Fruit fly (Drosophila melanogaster) whole organism, prepupa: ENCODE results near the gene pck.

Experiments used
- Blimp-1 ChIP-seq: fragments of 200-800 bp; sonication (Bioruptor generic); optimal IDR thresholded peaks from 3 replicates; lab custom pipeline; 2017; ENCODE audit warnings: missing biosample characterization, missing genetic modification characterization, mild to moderate bottlenecking, moderate library complexity, missing genetic modification reagents
- CG10631 ChIP-seq: fragments of 200-800 bp; sonication (Bioruptor generic); optimal IDR thresholded peaks from 2 replicates; lab custom pipeline; 2016; ENCODE audit warnings: missing biosample characterization, missing genetic modification characterization
- CG10669 ChIP-seq: fragments of 200-800 bp; sonication (Bioruptor generic); optimal IDR thresholded peaks from 3 replicates; lab custom pipeline; 2018; ENCODE audit warnings: missing biosample characterization, mild to moderate bottlenecking, missing genetic modification characterization, moderate library complexity
- CG11294 ChIP-seq: fragments of 200-800 bp; sonication (Bioruptor generic); IDR thresholded peaks from 2 replicates; pipeline ENCODE4 v1.3.6; 2022; ENCODE audit warnings: missing biosample characterization, missing genetic modification characterization
- CG11762 ChIP-seq: fragments of 200-800 bp; sonication (Bioruptor generic); optimal IDR thresholded peaks from 3 replicates; lab custom pipeline; 2016; ENCODE audit warnings: missing biosample characterization, missing genetic modification characterization; ENCODE audit not compliant: insufficient read depth
- CG11902 ChIP-seq: fragments of 200-800 bp; sonication (Bioruptor generic); optimal IDR thresholded peaks from 3 replicates; lab custom pipeline; 2016; ENCODE audit warnings: missing biosample characterization, missing genetic modification characterization
- CG1621 ChIP-seq: fragments of 200-800 bp; sonication (Bioruptor generic); optimal IDR thresholded peaks from 3 replicates; lab custom pipeline; 2018; ENCODE audit warnings: missing biosample characterization, mild to moderate bottlenecking, missing genetic modification characterization
- CG16779 ChIP-seq: fragments of 200-800 bp; sonication (Bioruptor generic); optimal IDR thresholded peaks from 3 replicates; lab custom pipeline; 2017; ENCODE audit warnings: missing biosample characterization, mild to moderate bottlenecking, missing genetic modification characterization
- CG3032 ChIP-seq: fragments of 200-800 bp; optimal IDR thresholded peaks from 2 replicates; lab custom pipeline; 2019; ENCODE audit warnings: missing biosample characterization, mild to moderate bottlenecking, missing genetic modification characterization, moderate library complexity
- CG32006 ChIP-seq: fragments of 200-800 bp; sonication (Bioruptor generic); optimal IDR thresholded peaks from 3 replicates; lab custom pipeline; 2017; ENCODE audit warnings: missing biosample characterization, mild to moderate bottlenecking, missing genetic modification characterization
- CG34406 ChIP-seq: fragments of 200-800 bp; sonication (Bioruptor generic); optimal IDR thresholded peaks from 3 replicates; lab custom pipeline; 2016; ENCODE audit warnings: missing biosample characterization, missing genetic modification characterization
- CG3919 ChIP-seq: fragments of 200-800 bp; sonication (Bioruptor generic); optimal IDR thresholded peaks from 3 replicates; lab custom pipeline; 2016; ENCODE audit warnings: missing biosample characterization, missing genetic modification characterization
- CG4318 ChIP-seq: fragments of 200-800 bp; sonication (Bioruptor generic); optimal IDR thresholded peaks from 3 replicates; lab custom pipeline; 2017; ENCODE audit warnings: missing biosample characterization, mild to moderate bottlenecking, missing genetic modification characterization
- CG6792 ChIP-seq: fragments of 200-800 bp; sonication (Bioruptor generic); optimal IDR thresholded peaks from 3 replicates; lab custom pipeline; 2016; ENCODE audit warnings: missing biosample characterization, missing genetic modification characterization
- CG6808 ChIP-seq: fragments of 200-800 bp; sonication (Bioruptor generic); optimal IDR thresholded peaks from 3 replicates; lab custom pipeline; 2017; ENCODE audit warnings: missing biosample characterization, missing genetic modification characterization, mild to moderate bottlenecking, moderate library complexity, missing genetic modification reagents
- CG6854 ChIP-seq: fragments of 200-800 bp; sonication (Bioruptor generic); optimal IDR thresholded peaks from 2 replicates; lab custom pipeline; 2017; ENCODE audit warnings: missing biosample characterization, mild to moderate bottlenecking, missing genetic modification characterization
- CG7368 ChIP-seq: fragments of 200-800 bp; sonication (Bioruptor generic); optimal IDR thresholded peaks from 3 replicates; lab custom pipeline; 2016; ENCODE audit warnings: missing biosample characterization, missing genetic modification characterization
- CG8119 ChIP-seq: fragments of 200-800 bp; sonication (Bioruptor generic); IDR thresholded peaks from 3 replicates; pipeline ENCODE4 v1.3.6; 2022; ENCODE audit warnings: missing biosample characterization, missing genetic modification characterization
- CG8319 ChIP-seq: fragments of 200-800 bp; sonication (Bioruptor generic); optimal IDR thresholded peaks from 3 replicates; lab custom pipeline; 2016; ENCODE audit warnings: missing biosample characterization, missing genetic modification characterization
- CG8632 ChIP-seq: fragments of 200-800 bp; sonication (Bioruptor generic); optimal IDR thresholded peaks from 3 replicates; lab custom pipeline; 2016; ENCODE audit warnings: missing biosample characterization, missing genetic modification characterization
- CG9139 ChIP-seq: fragments of 200-800 bp; sonication (Bioruptor generic); optimal IDR thresholded peaks from 3 replicates; lab custom pipeline; 2017; ENCODE audit warnings: missing biosample characterization, mild to moderate bottlenecking, missing genetic modification characterization
- Eip75B ChIP-seq: fragments of 200-800 bp; sonication (Bioruptor generic); optimal IDR thresholded peaks from 3 replicates; lab custom pipeline; 2016; ENCODE audit warnings: missing biosample characterization, missing genetic modification characterization
- Eip78C ChIP-seq: fragments of 200-800 bp; sonication (Bioruptor generic); peaks from one replicate; lab custom pipeline; 2016; ENCODE audit warnings: missing biosample characterization, missing genetic modification characterization
- Eip93F ChIP-seq: fragments of 200-800 bp; sonication (Bioruptor generic); optimal IDR thresholded peaks from 2 replicates; lab custom pipeline; 2016; ENCODE audit warnings: missing biosample characterization, mild to moderate bottlenecking, missing genetic modification characterization
- Ets96B ChIP-seq: fragments of 200-800 bp; optimal IDR thresholded peaks from 2 replicates; lab custom pipeline; 2019; ENCODE audit warnings: missing biosample characterization, mild to moderate bottlenecking, missing genetic modification characterization, moderate library complexity
- Hr39 ChIP-seq: fragments of 200-800 bp; sonication (Bioruptor generic); optimal IDR thresholded peaks from 2 replicates; lab custom pipeline; 2016; ENCODE audit warnings: missing biosample characterization, missing genetic modification characterization
- Hr4 ChIP-seq: fragments of 200-800 bp; sonication (Bioruptor generic); optimal IDR thresholded peaks from 3 replicates; lab custom pipeline; 2016; ENCODE audit warnings: missing biosample characterization, missing genetic modification characterization
- Lpt ChIP-seq: fragments of 200-800 bp; sonication (Bioruptor generic); optimal IDR thresholded peaks from 3 replicates; lab custom pipeline; 2016; ENCODE audit warnings: missing biosample characterization, missing genetic modification characterization
- Met ChIP-seq: fragments of 200-800 bp; sonication (Bioruptor generic); optimal IDR thresholded peaks from 3 replicates; lab custom pipeline; 2016; ENCODE audit warnings: missing biosample characterization, missing genetic modification characterization
- OdsH ChIP-seq: fragments of 200-800 bp; sonication (Bioruptor generic); optimal IDR thresholded peaks from 3 replicates; lab custom pipeline; 2016; ENCODE audit warnings: missing biosample characterization, missing genetic modification characterization
- Smox ChIP-seq: fragments of 200-800 bp; sonication (Bioruptor generic); optimal IDR thresholded peaks from 3 replicates; lab custom pipeline; 2016; ENCODE audit warnings: missing biosample characterization, missing genetic modification characterization
- Sox102F ChIP-seq: fragments of 200-800 bp; sonication (Bioruptor generic); optimal IDR thresholded peaks from 2 replicates; lab custom pipeline; 2016; ENCODE audit warnings: missing biosample characterization, mild to moderate bottlenecking, missing genetic modification characterization
- Sox14 ChIP-seq: fragments of 200-800 bp; sonication (Bioruptor generic); optimal IDR thresholded peaks from 3 replicates; lab custom pipeline; 2016; ENCODE audit warnings: missing biosample characterization, missing genetic modification characterization
- Sox15 ChIP-seq: fragments of 200-800 bp; sonication (Bioruptor generic); optimal IDR thresholded peaks from 3 replicates; lab custom pipeline; 2016; ENCODE audit warnings: missing biosample characterization, missing genetic modification characterization
- achi ChIP-seq: fragments of 200-800 bp; sonication (Bioruptor generic); optimal IDR thresholded peaks from 3 replicates; lab custom pipeline; 2016; ENCODE audit warnings: missing biosample characterization, missing genetic modification characterization
- acj6 ChIP-seq: fragments of 200-800 bp; sonication (Bioruptor generic); optimal IDR thresholded peaks from 3 replicates; lab custom pipeline; 2016; ENCODE audit warnings: missing biosample characterization, missing genetic modification characterization
- cyc ChIP-seq: fragments of 200-800 bp; sonication (Bioruptor generic); optimal IDR thresholded peaks from 3 replicates; lab custom pipeline; 2016; ENCODE audit warnings: missing biosample characterization, missing genetic modification characterization
- dac ChIP-seq: fragments of 200-800 bp; sonication (Bioruptor generic); optimal IDR thresholded peaks from 2 replicates; lab custom pipeline; 2017; ENCODE audit warnings: missing biosample characterization, mild to moderate bottlenecking, missing genetic modification characterization
- dsx ChIP-seq: fragments of 200-800 bp; optimal IDR thresholded peaks from 3 replicates; lab custom pipeline; 2019; ENCODE audit warnings: missing biosample characterization, mild to moderate bottlenecking, missing genetic modification characterization, moderate library complexity; ENCODE audit not compliant: poor library complexity, severe bottlenecking
- eg ChIP-seq: fragments of 200-800 bp; sonication (Bioruptor generic); IDR thresholded peaks from 3 replicates; pipeline ENCODE4 v1.3.6; 2022; ENCODE audit warnings: missing biosample characterization, missing genetic modification characterization
- esn ChIP-seq: fragments of 200-800 bp; sonication (Bioruptor generic); optimal IDR thresholded peaks from 2 replicates; lab custom pipeline; 2016; ENCODE audit warnings: missing biosample characterization, mild to moderate bottlenecking, missing genetic modification characterization, moderate library complexity
- fd59A ChIP-seq: fragments of 200-800 bp; sonication (Bioruptor generic); optimal IDR thresholded peaks from 2 replicates; lab custom pipeline; 2017; ENCODE audit warnings: missing biosample characterization, mild to moderate bottlenecking, missing genetic modification characterization, missing genetic modification reagents
- fd85E ChIP-seq: fragments of 200-800 bp; sonication (Bioruptor generic); optimal IDR thresholded peaks from 3 replicates; lab custom pipeline; 2016; ENCODE audit warnings: missing biosample characterization, missing genetic modification characterization
- fkh ChIP-seq: fragments of 200-800 bp; sonication (Bioruptor generic); optimal IDR thresholded peaks from 3 replicates; lab custom pipeline; 2017; ENCODE audit warnings: missing biosample characterization, mild to moderate bottlenecking, missing genetic modification characterization, moderate library complexity
- lz ChIP-seq: fragments of 200-800 bp; sonication (Bioruptor generic); optimal IDR thresholded peaks from 3 replicates; lab custom pipeline; 2016; ENCODE audit warnings: missing biosample characterization, missing genetic modification characterization
- net ChIP-seq: fragments of 200-800 bp; sonication (Bioruptor generic); optimal IDR thresholded peaks from 3 replicates; lab custom pipeline; 2016; ENCODE audit warnings: missing biosample characterization, missing genetic modification characterization
- salr ChIP-seq, 2 experiments: fragments of 200-800 bp; sonication (Bioruptor generic); optimal IDR thresholded peaks; 3 replicates each; lab custom pipeline; 2016 to 2018; ENCODE audit warnings: missing biosample characterization in 2 of 2, missing genetic modification characterization in 2 of 2, mild to moderate bottlenecking in 1 of 2
- spab ChIP-seq: fragments of 200-800 bp; sonication (Bioruptor generic); optimal IDR thresholded peaks from 2 replicates; lab custom pipeline; 2017; ENCODE audit warnings: missing biosample characterization, mild to moderate bottlenecking, missing genetic modification characterization, missing genetic modification reagents
- ss ChIP-seq, 2 experiments: fragments of 200-800 bp; sonication (Bioruptor generic); optimal IDR thresholded peaks; 2 replicates in 1 of 2; 3 replicates in 1 of 2; lab custom pipeline; 2017 to 2018; ENCODE audit warnings: mild to moderate bottlenecking in 2 of 2, missing biosample characterization in 2 of 2, missing genetic modification characterization in 2 of 2, moderate library complexity in 1 of 2
- svp ChIP-seq: fragments of 200-800 bp; sonication (Bioruptor generic); peaks from one replicate; lab custom pipeline; 2016; ENCODE audit warnings: missing biosample characterization, missing genetic modification characterization
- topi ChIP-seq: fragments of 200-800 bp; sonication (Bioruptor generic); optimal IDR thresholded peaks from 3 replicates; lab custom pipeline; 2016; ENCODE audit warnings: missing biosample characterization, missing genetic modification characterization
- vri ChIP-seq: fragments of 200-800 bp; sonication (Bioruptor generic); optimal IDR thresholded peaks from 3 replicates; lab custom pipeline; 2016; ENCODE audit warnings: missing biosample characterization, mild to moderate bottlenecking, missing genetic modification characterization

Gene pck

dm6 chrX:1470562-1470961 lies at the start of gene pck:
Gene pck (plus strand): TSS chrX:1470666.
- TF ChIP-seq Hr39 (GFP tag; lab: Kevin White, UChicago) (peak; percentile 56), CG7368 (GFP tag; lab: Kevin White, UChicago) (peak; percentile 51), Met (GFP tag; lab: Kevin White, UChicago) (no peak), CG32006 (GFP tag; lab: Kevin White, UChicago) (no peak), CG34406 (GFP tag; lab: Kevin White, UChicago) (peak; percentile 52), Blimp-1 (no peak), CG1621 (peak; percentile 18), OdsH (GFP tag; lab: Kevin White, UChicago) (peak; percentile 67), salr (GFP tag; optimal IDR thresholded peaks at IDR 0.05; lab: Kevin White, UChicago) (peak in 1 of 2 experiments; percentile 24), Eip93F (GFP tag; lab: Kevin White, UChicago) (no peak), cyc (GFP tag; lab: Kevin White, UChicago) (peak; percentile 66), CG9139 (no peak), CG11902 (GFP tag; lab: Kevin White, UChicago) (peak; percentile 11), ss (GFP tag; optimal IDR thresholded peaks at IDR 0.05; lab: Kevin White, UChicago) (no peak), Lpt (GFP tag; lab: Kevin White, UChicago) (peak; percentile 15), spab (GFP tag; lab: Kevin White, UChicago) (no peak), CG8119 (GFP tag; lab: Robert Waterston, UW) (0 out of 3 replicates have a peak, but pooled peaks have one; percentile 30), Ets96B (tag; lab: Kevin White, UChicago) (peak; percentile 26), Sox15 (GFP tag; lab: Kevin White, UChicago) (peak; percentile 8), Sox14 (GFP tag; lab: Kevin White, UChicago) (peak; percentile 71), CG6854 (GFP tag; lab: Kevin White, UChicago) (no peak), eg (GFP tag; lab: Robert Waterston, UW) (peak; percentile 77), esn (peak; percentile 76), acj6 (no peak), CG8319 (GFP tag; lab: Kevin White, UChicago) (peak; percentile 35), CG8632 (GFP tag; lab: Kevin White, UChicago) (peak; percentile 41), CG11762 (GFP tag; lab: Kevin White, UChicago) (peak; percentile 12), Smox (GFP tag; lab: Kevin White, UChicago) (peak; percentile 65), Eip78C (GFP tag; lab: Kevin White, UChicago) (peak; percentile 66), CG10669 (no peak), CG6808 (GFP tag; lab: Kevin White, UChicago) (no peak), Eip75B (GFP tag; lab: Kevin White, UChicago) (peak; percentile 66), svp (GFP tag; lab: Kevin White, UChicago) (no peak), CG10631 (GFP tag; lab: Kevin White, UChicago) (no peak), dsx (GFP tag; lab: Kevin White, UChicago) (no peak), CG3032 (tag; lab: Kevin White, UChicago) (peak; percentile 23), dac (GFP tag; lab: Kevin White, UChicago) (no peak), lz (GFP tag; lab: Kevin White, UChicago) (peak; percentile 70), CG3919 (peak; percentile 76), net (peak; percentile 52), achi (GFP tag; lab: Kevin White, UChicago) (peak; percentile 60), CG11294 (GFP tag; lab: Robert Waterston, UW) (no peak), CG6792 (GFP tag; lab: Kevin White, UChicago) (peak; percentile 47), fd59A (GFP tag; lab: Kevin White, UChicago) (no peak), CG16779 (tag; lab: Kevin White, UChicago) (no peak), fkh (GFP tag; lab: Kevin White, UChicago) (no peak), Sox102F (GFP tag; lab: Kevin White, UChicago) (peak; percentile 66), fd85E (GFP tag; lab: Kevin White, UChicago) (no peak), vri (GFP tag; lab: Kevin White, UChicago) (no peak), Hr4 (GFP tag; lab: Kevin White, UChicago) (no peak), CG4318 (GFP tag; lab: Kevin White, UChicago) (no peak), topi (GFP tag; lab: Kevin White, UChicago) (peak; percentile 65)
